Worm (Caenorhabditis elegans): Measurements from ENCODE around the gene frm-5.2.
"Not testable (repeated sequence)": the region's sequence is repeated elsewhere in the genome, so short reads cannot be mapped to it uniquely, and the experiment has no call there.

DNA sequence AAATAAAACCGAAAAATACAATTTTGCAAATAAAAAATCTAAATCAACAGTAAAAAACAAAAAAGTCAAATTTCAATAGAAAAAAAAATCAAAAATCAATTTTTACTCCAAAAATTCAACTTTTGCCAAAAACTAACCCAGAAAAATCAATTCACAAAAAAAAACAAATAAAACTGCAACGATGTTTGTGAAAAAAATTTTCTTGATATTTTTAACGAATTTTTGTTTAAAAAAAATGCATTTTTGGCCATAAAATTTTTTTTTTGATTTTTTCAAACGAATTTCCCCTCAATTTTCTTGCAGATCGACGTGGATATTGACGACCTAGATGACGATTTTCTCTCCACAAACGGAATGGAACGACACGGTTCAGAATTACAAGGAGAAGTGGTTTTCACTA, at the start of gene frm-5.2:
- TF ChIP-seq W03F9.2, him-1, dao-5 (tag; optimal IDR thresholded peaks at IDR 0.05): not testable (repeated sequence)
